Worm (Caenorhabditis elegans): ENCODE measurements around the gene rpb-9.

Gene rpb-9

DNA sequence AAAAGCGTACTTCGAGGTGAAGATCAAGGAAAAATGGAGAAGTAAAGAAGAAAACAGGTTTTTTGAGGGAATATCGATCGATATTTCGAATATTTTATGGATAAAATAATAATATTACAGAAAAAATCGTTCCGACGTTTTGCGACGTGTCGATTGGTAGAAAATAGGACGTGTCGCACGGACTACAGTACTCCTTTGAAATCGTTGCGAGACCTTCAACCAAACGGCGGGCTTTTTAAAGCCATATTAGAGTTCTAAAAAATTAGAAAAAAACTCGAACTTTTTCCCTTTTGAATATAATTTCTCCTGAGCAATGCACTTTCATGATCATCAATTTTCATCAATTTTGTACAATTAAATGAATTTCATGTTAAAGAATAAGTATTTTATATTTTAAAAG, 2.0 kb downstream of the rpb-9 start, which contains the start of gene Y97E10AR.4:
TSS of gene Y97E10AR.4 (minus strand) at position 131 of the 400 bp plus-strand sequence.
- TF ChIP-seq flt-1 (GFP tag; IDR thresholded peaks at IDR 0.05) = no peak
- TF ChIP-seq med-1 (GFP tag; optimal IDR thresholded peaks at IDR 0.05; ENCODE audit: insufficient read depth) = no peak
- TF ChIP-seq cog-1 (tag; optimal IDR thresholded peaks at IDR 0.05) = no peak
- TF ChIP-seq ref-1 (GFP tag; conservative IDR thresholded peaks at IDR 0.05) = no peak
- no peak for TF ChIP-seq tab-1 (GFP tag; IDR thresholded peaks at IDR 0.05)
- no peak for TF ChIP-seq ztf-23 (GFP tag; IDR thresholded peaks at IDR 0.05)
- TF ChIP-seq T22C8.4 (GFP tag; IDR thresholded peaks at IDR 0.05) = no peak
- no peak for TF ChIP-seq ztf-29 (GFP tag; IDR thresholded peaks at IDR 0.05)
- TF ChIP-seq klf-2 (GFP tag; conservative IDR thresholded peaks at IDR 0.05) = no peak

- TF ChIP-seq klf-2 (GFP tag; conservative IDR thresholded peaks at IDR 0.05) (no peak), cog-1 (tag; optimal IDR thresholded peaks at IDR 0.05) (no peak), med-1 (GFP tag; optimal IDR thresholded peaks at IDR 0.05; ENCODE audit: insufficient read depth) (no peak), ztf-29 (GFP tag; IDR thresholded peaks at IDR 0.05) (no peak), ref-1 (GFP tag; conservative IDR thresholded peaks at IDR 0.05) (no peak), ztf-23 (GFP tag; IDR thresholded peaks at IDR 0.05) (no peak), tab-1 (GFP tag; IDR thresholded peaks at IDR 0.05) (no peak)
Observed at ce11 chrV:8007460-8008292, 4.5 kb downstream of the rpb-9 start, which contains the start of gene Y97E10AR.3. Gene Y97E10AR.3, minus strand, starts transcription at chrV:8007510.

DNA sequence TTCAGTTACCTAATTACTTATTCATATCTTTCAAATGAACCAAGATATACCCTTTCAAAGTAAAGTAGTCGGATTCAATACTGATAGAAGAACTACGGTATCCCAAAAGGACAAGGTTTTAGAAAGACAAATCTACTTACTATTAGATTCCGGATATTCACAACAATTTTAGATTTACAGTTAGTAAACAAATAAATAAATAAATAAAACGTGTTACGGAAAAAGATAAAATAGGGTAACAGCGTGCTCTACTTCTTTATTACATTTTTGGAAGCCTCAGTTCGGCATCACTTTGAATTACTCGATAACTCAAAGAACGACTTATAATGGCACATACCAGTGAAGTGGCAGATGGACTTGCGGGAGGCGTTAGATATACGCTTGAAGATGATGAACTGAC, 7.1 kb downstream of the rpb-9 start, which contains the start of gene Y97E10AR.8:
TSS of gene Y97E10AR.8 (plus strand) at position 301 of the 400 bp plus-strand sequence.
- TF ChIP-seq klf-2 (GFP tag; conservative IDR thresholded peaks at IDR 0.05) = no peak
- TF ChIP-seq flt-1 (GFP tag; IDR thresholded peaks at IDR 0.05) = no peak
- TF ChIP-seq cog-1 (tag; optimal IDR thresholded peaks at IDR 0.05) = no peak
- TF ChIP-seq ztf-23 (GFP tag; IDR thresholded peaks at IDR 0.05) = no peak
- no peak for TF ChIP-seq ztf-29 (GFP tag; IDR thresholded peaks at IDR 0.05)
- TF ChIP-seq ref-1 (GFP tag; conservative IDR thresholded peaks at IDR 0.05) = no peak
- no peak for TF ChIP-seq T22C8.4 (GFP tag; IDR thresholded peaks at IDR 0.05)
- TF ChIP-seq med-1 (GFP tag; optimal IDR thresholded peaks at IDR 0.05; ENCODE audit: insufficient read depth) = no peak
- no peak for TF ChIP-seq tab-1 (GFP tag; IDR thresholded peaks at IDR 0.05)

- TF ChIP-seq ztf-23 (GFP tag; IDR thresholded peaks at IDR 0.05) = peak; percentile 5; the same call in 1 of the 2 replicates
- TF ChIP-seq ztf-29 (GFP tag; IDR thresholded peaks at IDR 0.05) = no peak
- TF ChIP-seq cog-1 (tag; optimal IDR thresholded peaks at IDR 0.05) = peak; percentile 72
Observed at ce11 chrV:8000929-8001513, 11.1 kb downstream of the rpb-9 start, which contains the start of gene Y97E10AR.1. Gene Y97E10AR.1, plus strand, starts transcription at chrV:8001463.

ce11 chrV:7995878-7996277, 16.3 kb downstream of the rpb-9 start, which contains the start of gene Y97E10AR.2:
Gene Y97E10AR.2, plus strand, starts transcription at chrV:7996178.
- no peak for TF ChIP-seq klf-2 (GFP tag; conservative IDR thresholded peaks at IDR 0.05)
- TF ChIP-seq flt-1 (GFP tag; IDR thresholded peaks at IDR 0.05) = no peak
- no peak for TF ChIP-seq med-1 (GFP tag; optimal IDR thresholded peaks at IDR 0.05; ENCODE audit: insufficient read depth)

DNA sequence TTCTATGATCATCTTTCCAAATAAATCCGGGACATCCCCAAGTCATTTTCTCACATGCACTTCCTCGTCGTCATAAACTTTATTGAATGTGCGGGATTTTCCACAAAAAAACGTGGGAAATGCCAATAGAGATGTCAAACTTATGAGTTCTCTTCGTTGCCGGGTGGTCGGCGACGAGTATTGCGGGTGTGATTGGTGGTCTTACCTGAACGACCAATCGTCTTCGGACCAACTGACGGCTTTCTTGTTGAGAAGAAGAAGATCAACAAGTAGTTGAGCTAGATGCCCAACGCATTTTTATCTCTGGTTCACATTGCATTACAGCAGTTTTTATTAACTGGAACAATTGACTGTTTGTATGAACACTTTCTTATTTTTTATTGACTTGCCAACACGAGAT, 17.0 kb downstream of the rpb-9 start:
- TF ChIP-seq klf-2 (GFP tag; conservative IDR thresholded peaks at IDR 0.05) (no peak), ztf-23 (GFP tag; IDR thresholded peaks at IDR 0.05) (no peak), ref-1 (GFP tag; conservative IDR thresholded peaks at IDR 0.05) (no peak), flt-1 (GFP tag; IDR thresholded peaks at IDR 0.05) (no peak), ztf-29 (GFP tag; IDR thresholded peaks at IDR 0.05) (no peak), T22C8.4 (GFP tag; IDR thresholded peaks at IDR 0.05) (no peak), tab-1 (GFP tag; IDR thresholded peaks at IDR 0.05) (no peak)

DNA sequence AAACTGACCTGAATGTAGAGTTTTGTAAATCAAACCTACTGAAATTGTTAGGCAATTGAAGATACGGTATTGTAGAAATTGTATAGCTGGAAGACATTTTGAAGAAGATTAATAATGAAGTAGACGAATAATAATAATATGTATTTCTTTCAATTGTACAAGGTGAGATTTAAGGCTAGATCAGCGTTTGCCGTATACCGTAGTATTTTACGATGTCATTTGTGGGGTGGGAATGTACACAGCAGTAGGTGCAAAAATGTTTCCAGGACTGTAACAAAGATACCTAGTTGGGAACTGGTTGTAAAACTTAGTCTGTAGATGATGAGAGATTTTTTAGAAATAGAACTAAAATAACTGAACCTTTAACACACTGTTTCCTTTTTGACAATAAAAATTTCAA, 17.6 kb downstream of the rpb-9 start, which contains the start of gene ceh-76:
TSS of gene ceh-76 (minus strand) at position 101 of the 400 bp plus-strand sequence.
- TF ChIP-seq flt-1 (GFP tag; IDR thresholded peaks at IDR 0.05) (no peak), med-1 (GFP tag; optimal IDR thresholded peaks at IDR 0.05; ENCODE audit: insufficient read depth) (no peak), ztf-23 (GFP tag; IDR thresholded peaks at IDR 0.05) (no peak), T22C8.4 (GFP tag; IDR thresholded peaks at IDR 0.05) (no peak), cog-1 (tag; optimal IDR thresholded peaks at IDR 0.05) (no peak), tab-1 (GFP tag; IDR thresholded peaks at IDR 0.05) (no peak), klf-2 (GFP tag; conservative IDR thresholded peaks at IDR 0.05) (no peak), ref-1 (GFP tag; conservative IDR thresholded peaks at IDR 0.05) (no peak), ztf-29 (GFP tag; IDR thresholded peaks at IDR 0.05) (no peak)

ce11 chrV:7985860-7986259, 26.3 kb downstream of the rpb-9 start, which contains the start of gene Y97E10AL.1:
Gene Y97E10AL.1, plus strand, starts transcription at chrV:7986160.
- no peak for TF ChIP-seq tab-1 (GFP tag; IDR thresholded peaks at IDR 0.05)
- no peak for TF ChIP-seq T22C8.4 (GFP tag; IDR thresholded peaks at IDR 0.05)
- no peak for TF ChIP-seq flt-1 (GFP tag; IDR thresholded peaks at IDR 0.05)
- TF ChIP-seq cog-1 (tag; optimal IDR thresholded peaks at IDR 0.05) = no peak
- TF ChIP-seq ztf-29 (GFP tag; IDR thresholded peaks at IDR 0.05) = no peak
- TF ChIP-seq med-1 (GFP tag; optimal IDR thresholded peaks at IDR 0.05; ENCODE audit: insufficient read depth) = no peak
- no peak for TF ChIP-seq ztf-23 (GFP tag; IDR thresholded peaks at IDR 0.05)
- no peak for TF ChIP-seq ref-1 (GFP tag; conservative IDR thresholded peaks at IDR 0.05)
- no peak for TF ChIP-seq klf-2 (GFP tag; conservative IDR thresholded peaks at IDR 0.05)

DNA sequence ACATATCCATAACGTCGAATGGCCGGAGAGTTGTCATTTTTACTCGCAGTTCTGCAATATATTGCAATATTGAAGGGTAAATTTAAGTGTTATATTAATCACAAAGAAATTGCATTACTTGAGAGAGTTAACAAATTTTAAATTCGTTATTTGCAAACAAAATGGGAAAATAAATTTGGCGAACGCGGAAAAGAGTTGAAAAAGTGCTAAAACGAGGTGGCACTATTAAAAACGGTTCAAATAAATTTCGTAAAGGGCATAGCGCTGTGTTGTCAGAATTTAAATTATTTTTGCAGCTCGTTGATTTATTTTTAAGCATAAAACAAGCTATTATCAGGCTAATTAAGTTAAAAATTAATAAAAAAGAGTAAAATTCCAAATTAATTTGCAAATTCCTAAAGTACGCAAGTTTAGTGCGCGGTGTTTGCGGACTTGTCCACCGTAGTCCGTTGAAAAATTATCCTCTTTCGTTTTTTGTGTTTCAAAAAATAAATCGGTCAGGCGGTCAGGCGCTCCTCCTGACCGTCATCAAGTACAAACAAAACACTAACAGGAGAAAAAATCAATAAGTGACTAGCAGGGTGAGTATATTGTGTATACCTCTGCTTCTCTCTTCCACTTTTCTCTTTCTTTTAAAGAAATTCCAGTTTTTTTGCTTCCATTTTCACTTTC, 28.6 kb downstream of the rpb-9 start, which contains the start of the genes natb-1 and abhd-12:
TSS of gene natb-1 (minus strand) at position 51 of the 672 bp plus-strand sequence.
TSS of gene abhd-12 (plus strand) at position 499 of the 672 bp plus-strand sequence.
- TF ChIP-seq flt-1 (GFP tag; IDR thresholded peaks at IDR 0.05) (0 out of 2 replicates have a peak, but pooled peaks have one; percentile 52), tab-1 (GFP tag; IDR thresholded peaks at IDR 0.05) (no peak), ztf-29 (GFP tag; IDR thresholded peaks at IDR 0.05) (no peak)
